Worm (Caenorhabditis elegans): ENCODE results near the gene F58B4.2.

The F58B4.2 gene

DNA sequence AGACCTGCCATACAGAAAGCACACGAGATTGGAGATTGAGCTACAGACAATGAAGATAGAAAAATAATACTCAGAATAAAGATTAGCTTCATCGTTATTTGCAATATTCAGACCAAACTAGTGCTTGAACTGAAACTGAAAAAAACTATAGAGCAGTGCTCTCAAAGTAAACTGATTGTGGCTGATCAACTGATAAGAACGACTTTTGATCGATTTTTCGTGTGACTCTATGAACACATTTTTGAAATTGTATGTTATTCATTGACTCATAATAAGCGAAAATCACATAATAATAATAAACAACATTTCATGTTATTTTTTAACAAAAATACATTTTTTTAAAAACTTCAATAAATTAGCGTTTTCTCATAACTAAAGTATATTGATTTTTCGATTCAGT lies 17.1 kb downstream of the F58B4.2 start, which contains the start of gene spp-16:
spp-16 (minus strand) TSS at position 179 of the 400 bp plus-strand sequence.
- TF ChIP-seq mcd-1 (GFP tag; IDR thresholded peaks at IDR 0.05), result no peak
- peak; percentile 50 for TF ChIP-seq nhr-80 (tag; optimal IDR thresholded peaks at IDR 0.05)

DNA sequence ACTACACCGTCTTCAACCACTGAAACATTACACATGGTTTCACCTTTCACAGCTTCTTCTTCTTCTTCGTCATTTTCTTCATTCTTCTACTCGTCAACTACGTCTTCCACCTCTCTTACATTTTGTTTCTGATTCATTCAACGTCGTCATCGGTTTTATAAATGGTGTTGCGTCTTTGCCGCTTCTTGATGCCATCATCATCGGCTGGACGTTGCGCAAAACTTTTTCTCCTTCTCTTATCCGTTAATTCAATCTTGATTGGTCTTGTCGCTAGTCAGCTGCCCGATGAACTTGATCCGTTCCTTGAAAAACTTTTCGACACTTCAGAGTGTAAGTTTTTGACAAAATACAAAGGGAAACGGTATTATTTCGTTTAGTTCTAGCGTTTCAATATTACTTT lies 19.6 kb downstream of the F58B4.2 start:
- TF ChIP-seq K12H6.12 (tag; optimal IDR thresholded peaks at IDR 0.05), result no peak
- TF ChIP-seq pha-4 (tag; optimal IDR thresholded peaks at IDR 0.05), result no peak
- TF ChIP-seq Y67H2A.10 (GFP tag; conservative IDR thresholded peaks at IDR 0.05), result no peak
- TF ChIP-seq tlf-1 (GFP tag; optimal IDR thresholded peaks at IDR 0.05), result no peak
- TF ChIP-seq B0261.1 (tag; optimal IDR thresholded peaks at IDR 0.05), result no peak
- TF ChIP-seq unc-130 (GFP tag; optimal IDR thresholded peaks at IDR 0.05), result no peak

DNA sequence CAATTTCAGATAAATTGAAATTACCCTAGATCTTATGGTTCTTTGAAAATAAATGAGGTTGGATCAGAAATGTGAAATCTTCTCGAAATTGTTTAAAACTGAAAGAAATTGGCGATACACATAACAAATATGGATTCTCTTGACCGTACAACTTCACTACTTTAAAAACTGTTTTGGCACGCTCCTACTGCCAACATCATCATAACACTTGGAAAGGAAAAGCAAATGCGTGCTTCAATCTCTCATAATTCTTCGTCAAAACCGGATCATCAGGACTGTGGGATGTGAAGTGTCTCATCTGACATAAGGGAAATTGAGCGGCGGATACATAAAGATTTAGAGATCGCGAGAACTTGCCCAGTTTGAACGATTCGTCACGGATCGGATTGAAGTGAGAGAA lies 20.2 kb downstream of the F58B4.2 start, which contains the start of gene F32D8.7:
F32D8.7 (plus strand) TSS at position 329 of the 400 bp plus-strand sequence.
- TF ChIP-seq bed-2 (GFP tag; IDR thresholded peaks at IDR 0.05), result no peak
- no peak for TF ChIP-seq egl-18 (GFP tag; IDR thresholded peaks at IDR 0.05)
- TF ChIP-seq ztf-18 (tag; optimal IDR thresholded peaks at IDR 0.05), result no peak
- no peak for TF ChIP-seq Y53G8AR.9 (GFP tag; conservative IDR thresholded peaks at IDR 0.05)

DNA sequence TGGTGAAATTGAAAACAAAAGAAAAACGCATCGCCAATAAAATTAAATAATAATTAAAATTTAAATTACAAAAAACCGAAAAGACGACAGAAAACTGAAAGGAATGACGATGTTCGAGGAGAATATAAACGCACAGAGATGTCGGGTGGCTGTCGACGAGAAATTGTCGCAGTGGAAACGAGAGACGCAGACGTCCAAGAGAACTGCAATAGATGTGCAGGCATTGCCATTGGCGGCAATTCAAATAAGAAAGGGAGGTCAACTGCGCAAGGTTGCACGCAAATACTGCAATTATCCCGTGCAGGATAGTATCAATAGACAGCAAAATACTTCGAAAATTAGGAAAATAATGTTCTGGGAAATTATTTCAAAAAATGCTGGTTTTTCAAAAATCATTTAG lies 21.1 kb downstream of the F58B4.2 start:
- TF ChIP-seq ztf-6 (GFP tag; IDR thresholded peaks at IDR 0.05) (peak; percentile 91), ets-4 (GFP tag; optimal IDR thresholded peaks at IDR 0.05) (peak; percentile 96), ZK185.1 (tag; optimal IDR thresholded peaks at IDR 0.05; ENCODE audit: poor library complexity, severe bottlenecking) (peak; percentile 97), sdz-38 (tag; optimal IDR thresholded peaks at IDR 0.05) (no peak), efl-1 (GFP tag; optimal IDR thresholded peaks at IDR 0.05) (peak; percentile 98), dpl-1 (GFP tag; optimal IDR thresholded peaks at IDR 0.05) (peak; percentile 99), rpc-1 (optimal IDR thresholded peaks at IDR 0.05) (no peak), rpc-1 (tag; optimal IDR thresholded peaks at IDR 0.05) (no peak), Y53G8AR.9 (GFP tag; conservative IDR thresholded peaks at IDR 0.05) (peak; percentile 98), nfya-1 (tag; optimal IDR thresholded peaks at IDR 0.05; ENCODE audit: borderline replicate concordance, insufficient read depth) (no peak), akir-1 (GFP tag; optimal IDR thresholded peaks at IDR 0.05) (peak; percentile 71), cebp-2 (GFP tag; IDR thresholded peaks at IDR 0.05) (peak; percentile 89; the same call in 1 of the 2 replicates), lir-1 (GFP tag; conservative IDR thresholded peaks at IDR 0.05) (peak; percentile 90), egrh-3 (GFP tag; IDR thresholded peaks at IDR 0.05) (peak; percentile 73), hmg-1.2 (GFP tag; IDR thresholded peaks at IDR 0.05) (peak; percentile 94), nhr-27 (tag; optimal IDR thresholded peaks at IDR 0.05) (peak; percentile 70), lin-54 (GFP tag; optimal IDR thresholded peaks at IDR 0.05) (peak; percentile 100), rcor-1 (GFP tag; IDR thresholded peaks at IDR 0.05) (peak; percentile 96), let-607 (tag; optimal IDR thresholded peaks at IDR 0.05) (peak; percentile 100), aptf-3 (GFP tag; IDR thresholded peaks at IDR 0.05) (0 out of 2 replicates have a peak, but pooled peaks have one; percentile 55), C17E4.6 (GFP tag; IDR thresholded peaks at IDR 0.05) (peak; percentile 94), hlh-26 (GFP tag; conservative IDR thresholded peaks at IDR 0.05) (no peak), lin-40 (tag; optimal IDR thresholded peaks at IDR 0.05) (peak; percentile 98), B0035.1 (tag; optimal IDR thresholded peaks at IDR 0.05) (peak; percentile 86), nfya-2 (GFP tag; IDR thresholded peaks at IDR 0.05) (peak; percentile 97), lsy-27 (tag; optimal IDR thresholded peaks at IDR 0.05; ENCODE audit: borderline replicate concordance, insufficient read depth) (no peak), somi-1 (GFP tag; optimal IDR thresholded peaks at IDR 0.05) (peak; percentile 95), ceh-27 (GFP tag; optimal IDR thresholded peaks at IDR 0.05) (peak; percentile 98), dox-1 (GFP tag; IDR thresholded peaks at IDR 0.05) (peak; percentile 99), F39B2.1 (GFP tag; IDR thresholded peaks at IDR 0.05) (peak; percentile 94), ceh-79 (tag; optimal IDR thresholded peaks at IDR 0.05) (peak; percentile 91), dpff-1 (tag; optimal IDR thresholded peaks at IDR 0.05) (peak; percentile 84), F52B5.7 (tag; optimal IDR thresholded peaks at IDR 0.05) (peak; percentile 87)
